Worm (Caenorhabditis elegans) whole organism, L2 larva: ENCODE data around the gene cutl-24.

ENCODE experiments used
- C34F6.9 ChIP-seq: fragments of 150-350 bp; optimal IDR thresholded peaks from 2 replicates; lab custom pipeline; 2014; ENCODE audit warnings: missing biosample characterization, missing genetic modification characterization
- F13H6.1 ChIP-seq: sonication (generic microtip); optimal IDR thresholded peaks from 2 replicates; lab custom pipeline; 2016; ENCODE audit warnings: missing genetic modification characterization, missing compliant biosample characterization
- alr-1 ChIP-seq: fragments of 150-350 bp; optimal IDR thresholded peaks from 2 replicates; lab custom pipeline; 2014; ENCODE audit warnings: missing biosample characterization, missing genetic modification characterization
- aly-2 ChIP-seq: fragments of 150-350 bp; optimal IDR thresholded peaks from 2 replicates; lab custom pipeline; 2014; ENCODE audit warnings: missing biosample characterization, missing genetic modification characterization
- ama-1 ChIP-seq: fragments of 150-350 bp; optimal IDR thresholded peaks from 2 replicates; lab custom pipeline; 2018; ENCODE audit warnings: inconsistent platforms
- ceh-16 ChIP-seq: fragments of 150-350 bp; optimal IDR thresholded peaks from 2 replicates; lab custom pipeline; 2014; ENCODE audit warnings: missing biosample characterization, missing genetic modification characterization
- ceh-82 ChIP-seq: fragments of 150-350 bp; optimal IDR thresholded peaks from 2 replicates; lab custom pipeline; 2014; ENCODE audit warnings: missing biosample characterization, missing genetic modification characterization
- crh-2 ChIP-seq: sonication (generic microtip); optimal IDR thresholded peaks from 2 replicates; lab custom pipeline; 2017; ENCODE audit warnings: missing biosample characterization, missing genetic modification characterization
- dmd-4 ChIP-seq: sonication (generic microtip); optimal IDR thresholded peaks from 2 replicates; lab custom pipeline; 2017; ENCODE audit warnings: missing biosample characterization, missing genetic modification characterization
- elt-3 ChIP-seq: sonication (generic microtip); optimal IDR thresholded peaks from 2 replicates; lab custom pipeline; 2017; ENCODE audit warnings: missing biosample characterization, missing genetic modification characterization
- fos-1 ChIP-seq: fragments of 150-350 bp; optimal IDR thresholded peaks from 2 replicates; lab custom pipeline; 2014; ENCODE audit warnings: missing biosample characterization, missing genetic modification characterization
- gmeb-1 ChIP-seq: fragments of 150-350 bp; optimal IDR thresholded peaks from 2 replicates; lab custom pipeline; 2014; ENCODE audit warnings: missing biosample characterization, missing genetic modification characterization
- lin-11 ChIP-seq: fragments of 150-350 bp; sonication (generic microtip); optimal IDR thresholded peaks from 2 replicates; lab custom pipeline; 2014; ENCODE audit warnings: missing biosample characterization, missing genetic modification characterization, inconsistent platforms, mixed read lengths
- lsy-2 ChIP-seq, 2 experiments: fragments of 150-350 bp in 1 of 2; sonication (generic microtip) in 1 of 2; optimal IDR thresholded peaks; 2 replicates each; lab custom pipeline; 2014 to 2017; ENCODE audit warnings: missing biosample characterization in 2 of 2, missing genetic modification characterization in 2 of 2
- mab-5 ChIP-seq: fragments of 150-350 bp; optimal IDR thresholded peaks from 2 replicates; lab custom pipeline; 2014; ENCODE audit warnings: missing biosample characterization, missing genetic modification characterization
- mbf-1 ChIP-seq: sonication (generic microtip); optimal IDR thresholded peaks from 2 replicates; lab custom pipeline; 2017; ENCODE audit warnings: missing biosample characterization, missing genetic modification characterization
- mdl-1 ChIP-seq, 2 experiments: fragments of 150-350 bp in 1 of 2; sonication (generic microtip) in 1 of 2; optimal IDR thresholded peaks; 2 replicates each; lab custom pipeline; 2017; ENCODE audit warnings: missing biosample characterization in 2 of 2, missing genetic modification characterization in 2 of 2
- nhr-129 ChIP-seq: fragments of 150-350 bp; optimal IDR thresholded peaks from 2 replicates; lab custom pipeline; 2014; ENCODE audit warnings: missing biosample characterization, missing genetic modification characterization
- nhr-237 ChIP-seq: fragments of 150-350 bp; optimal IDR thresholded peaks from 2 replicates; lab custom pipeline; 2014; ENCODE audit warnings: missing biosample characterization, missing genetic modification characterization
- nhr-6 ChIP-seq: fragments of 150-350 bp; optimal IDR thresholded peaks from 2 replicates; lab custom pipeline; 2014; ENCODE audit warnings: missing biosample characterization, missing genetic modification characterization
- nhr-77 ChIP-seq: fragments of 150-350 bp; optimal IDR thresholded peaks from 2 replicates; lab custom pipeline; 2014; ENCODE audit warnings: missing biosample characterization, missing genetic modification characterization
- peb-1 ChIP-seq: fragments of 150-350 bp; optimal IDR thresholded peaks from 2 replicates; lab custom pipeline; 2014; ENCODE audit warnings: missing biosample characterization, missing genetic modification characterization
- skn-1 ChIP-seq: sonication (generic microtip); optimal IDR thresholded peaks from 2 replicates; lab custom pipeline; 2017; ENCODE audit warnings: missing biosample characterization, missing genetic modification characterization
- sma-9 ChIP-seq, 2 experiments: fragments of 150-350 bp in 1 of 2; sonication (generic microtip) in 1 of 2; optimal IDR thresholded peaks; 2 replicates each; lab custom pipeline; 2014 to 2016; ENCODE audit warnings: missing genetic modification characterization in 2 of 2, mild to moderate bottlenecking in 1 of 2, missing biosample characterization in 1 of 2, missing compliant biosample characterization in 1 of 2, missing genetic modification reagents in 1 of 2, moderate library complexity in 1 of 2
- snpc-4 ChIP-seq: fragments of 150-350 bp; optimal IDR thresholded peaks from 2 replicates; lab custom pipeline; 2014; ENCODE audit warnings: missing biosample characterization, missing genetic modification characterization
- unc-39 ChIP-seq: fragments of 150-350 bp; optimal IDR thresholded peaks from 2 replicates; lab custom pipeline; 2014; ENCODE audit warnings: missing biosample characterization, missing genetic modification characterization
- unc-55 ChIP-seq: fragments of 150-350 bp; sonication (generic microtip); optimal IDR thresholded peaks from 3 replicates; lab custom pipeline; 2014; ENCODE audit warnings: missing biosample characterization, missing genetic modification reagents, missing genetic modification characterization
- unc-62 ChIP-seq: fragments of 150-350 bp; optimal IDR thresholded peaks from 2 replicates; lab custom pipeline; 2014; ENCODE audit warnings: missing biosample characterization, missing genetic modification reagents, missing genetic modification characterization
- zag-1 ChIP-seq: fragments of 150-350 bp; optimal IDR thresholded peaks from 2 replicates; lab custom pipeline; 2014; ENCODE audit warnings: missing biosample characterization, missing genetic modification characterization
- ztf-1 ChIP-seq: fragments of 200-800 bp; sonication (Bioruptor generic); conservative IDR thresholded peaks from 2 replicates; pipeline ENCODE4 v1.3.6; 2022; ENCODE audit warnings: missing genetic modification characterization, missing compliant biosample characterization
- ztf-11 ChIP-seq: sonication (generic microtip); optimal IDR thresholded peaks from 2 replicates; lab custom pipeline; 2017; ENCODE audit warnings: missing biosample characterization, missing genetic modification characterization

Gene cutl-24

DNA sequence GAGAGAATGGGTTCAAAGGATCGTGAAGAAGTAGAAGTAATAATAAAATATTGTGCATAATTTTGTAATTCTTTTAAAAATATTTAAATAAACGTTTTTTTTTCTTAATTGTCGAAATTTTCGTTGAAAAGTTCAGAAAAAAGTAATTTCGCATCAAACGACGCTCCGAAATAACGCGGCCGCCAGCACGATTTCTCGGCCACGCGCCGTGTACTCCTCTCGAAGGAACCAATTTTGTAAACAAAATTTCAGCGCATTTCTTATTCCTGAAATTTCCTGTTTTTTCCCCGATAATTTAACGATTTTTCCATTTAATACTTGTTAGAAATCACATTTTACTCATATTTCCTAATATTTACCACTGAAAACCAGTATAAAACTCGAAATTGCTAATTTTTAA is 27.2 kb downstream of the cutl-24 start, which contains the start of gene Y38C1AA.12 (continued):
- peak; percentile 88 for TF ChIP-seq sma-9 (GFP tag; optimal IDR thresholded peaks at IDR 0.05; lab: Kevin White, UChicago)
- no peak for TF ChIP-seq sma-9 (tag; optimal IDR thresholded peaks at IDR 0.05; lab: Kevin White, UChicago)
- TF ChIP-seq nhr-77 (tag; lab: Kevin White, UChicago): no peak

- TF ChIP-seq F13H6.1: no peak
- no peak for TF ChIP-seq mab-5 (tag; lab: Kevin White, UChicago)
- no peak for TF ChIP-seq skn-1 (tag; lab: Kevin White, UChicago)
- TF ChIP-seq crh-2 (tag; lab: Kevin White, UChicago): no peak
- TF ChIP-seq peb-1 (tag; lab: Kevin White, UChicago): no peak
- TF ChIP-seq mdl-1 (tag; optimal IDR thresholded peaks at IDR 0.05; lab: Kevin White, UChicago): no peak
- no peak for TF ChIP-seq unc-55 (GFP tag; lab: Kevin White, UChicago)
- no peak for TF ChIP-seq nhr-129 (tag; lab: Kevin White, UChicago)
- no peak for TF ChIP-seq aly-2 (tag; lab: Kevin White, UChicago)
- TF ChIP-seq gmeb-1 (tag; lab: Kevin White, UChicago): no peak
- no peak for TF ChIP-seq C34F6.9 (tag; lab: Kevin White, UChicago)
- TF ChIP-seq unc-62 (GFP tag; lab: Kevin White, UChicago): no peak
- no peak for TF ChIP-seq nhr-6 (tag; lab: Kevin White, UChicago)
- TF ChIP-seq lin-11: no peak
- TF ChIP-seq zag-1 (tag; lab: Kevin White, UChicago): no peak
- TF ChIP-seq fos-1: no peak
- no peak for TF ChIP-seq dmd-4 (tag; lab: Kevin White, UChicago)
- TF ChIP-seq, all 48 proteins: peak for 0
Observed at ce11 chrIV:194442-194841, 29.6 kb downstream of the cutl-24 start, which contains the start of gene csn-3. Gene csn-3 (plus strand): TSS chrIV:194742.

ce11 chrIV:202921-203652 is 38.2 kb downstream of the cutl-24 start, which contains the start of gene gfrp-1:
Gene gfrp-1 (plus strand): TSS chrIV:203602.
- no peak for TF ChIP-seq lsy-2 (tag; optimal IDR thresholded peaks at IDR 0.05; lab: Kevin White, UChicago)
- no peak for TF ChIP-seq alr-1 (tag; lab: Kevin White, UChicago)
- TF ChIP-seq unc-55 (GFP tag; lab: Kevin White, UChicago): no peak
- no peak for TF ChIP-seq sma-9 (GFP tag; optimal IDR thresholded peaks at IDR 0.05; lab: Kevin White, UChicago)
- TF ChIP-seq sma-9 (tag; optimal IDR thresholded peaks at IDR 0.05; lab: Kevin White, UChicago): no peak
- TF ChIP-seq nhr-237 (tag; lab: Kevin White, UChicago): no peak
- no peak for TF ChIP-seq ceh-82 (tag; lab: Kevin White, UChicago)
- no peak for TF ChIP-seq ztf-1 (GFP tag; lab: Robert Waterston, UW)
- no peak for TF ChIP-seq nhr-6 (tag; lab: Kevin White, UChicago)
- TF ChIP-seq F13H6.1: no peak
- no peak for TF ChIP-seq ztf-11 (tag; lab: Kevin White, UChicago)
- TF ChIP-seq unc-62 (GFP tag; lab: Kevin White, UChicago): no peak
- no peak for TF ChIP-seq elt-3 (tag; lab: Kevin White, UChicago)
- TF ChIP-seq dmd-4 (tag; lab: Kevin White, UChicago): no peak
- no peak for TF ChIP-seq ceh-16 (tag; lab: Kevin White, UChicago)

DNA sequence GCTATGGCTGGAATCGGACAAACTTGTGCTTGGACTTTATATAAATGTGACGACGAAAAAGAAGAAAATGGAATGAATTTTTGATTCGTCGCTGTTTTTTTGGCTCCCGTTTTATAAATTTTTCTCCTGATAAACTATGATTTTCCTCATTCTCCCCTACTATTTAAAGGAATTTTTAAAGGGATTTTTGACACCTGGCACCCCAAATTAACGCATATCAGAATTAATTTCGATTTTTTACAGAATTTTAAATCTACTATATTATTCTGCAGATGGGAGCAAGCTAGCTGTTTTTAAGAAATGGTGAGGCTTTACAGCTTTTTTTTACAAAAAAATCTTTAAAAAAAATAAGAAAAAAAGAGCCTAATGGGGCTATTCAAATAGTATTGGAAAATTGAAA is 40.1 kb downstream of the cutl-24 start, which contains the start of gene coa-1:
TSS of gene coa-1 (plus strand) at position 301 of the 400 bp plus-strand sequence.
- no peak for TF ChIP-seq zag-1 (tag; lab: Kevin White, UChicago)
- no peak for TF ChIP-seq F13H6.1

- TF ChIP-seq skn-1 (tag; lab: Kevin White, UChicago) (no peak), unc-39 (tag; lab: Kevin White, UChicago) (no peak), sma-9 (GFP tag; optimal IDR thresholded peaks at IDR 0.05; lab: Kevin White, UChicago) (no peak), sma-9 (tag; optimal IDR thresholded peaks at IDR 0.05; lab: Kevin White, UChicago) (no peak), mbf-1 (no peak), ama-1 (lab: Kevin White, UChicago) (no peak), snpc-4 (tag; lab: Kevin White, UChicago) (no peak), nhr-129 (tag; lab: Kevin White, UChicago) (no peak), elt-3 (tag; lab: Kevin White, UChicago) (no peak)
Observed at ce11 chrIV:207885-208284, 43.0 kb downstream of the cutl-24 start, which contains the start of gene Y38C1AA.1. Gene Y38C1AA.1 (plus strand): TSS chrIV:208185.
